Worm (Caenorhabditis elegans): Measurements from ENCODE around the gene ceh-99.

Gene ceh-99

DNA sequence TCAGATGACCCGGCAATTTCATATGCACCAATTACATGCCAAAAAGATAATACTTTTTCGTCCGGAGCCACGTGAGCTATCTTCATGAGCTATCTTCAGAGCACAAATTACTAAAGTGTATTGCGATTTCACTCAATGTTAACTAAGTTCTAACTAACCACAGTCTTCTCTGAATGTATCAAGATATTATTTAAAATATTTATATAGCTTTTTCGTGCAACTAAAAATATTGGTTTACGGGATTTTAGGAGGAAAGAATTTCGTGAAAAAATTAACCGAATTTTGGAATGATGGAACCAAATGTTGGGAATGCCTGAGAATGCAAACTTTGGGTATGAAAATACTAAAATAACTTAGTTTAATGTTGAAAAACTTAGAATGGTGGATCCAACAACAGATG is 27.8 kb downstream of the ceh-99 start, which contains the start of gene F49C5.16:
F49C5.16 (plus strand) TSS at position 301 of the 400 bp plus-strand sequence.
- TF ChIP-seq atf-7 (tag; optimal IDR thresholded peaks at IDR 0.05) (no peak), attf-3 (GFP tag; conservative IDR thresholded peaks at IDR 0.05) (no peak), tbx-9 (tag; optimal IDR thresholded peaks at IDR 0.05; ENCODE audit: borderline replicate concordance) (no peak), fkh-3 (tag; optimal IDR thresholded peaks at IDR 0.05) (no peak), B0336.3 (GFP tag; IDR thresholded peaks at IDR 0.05) (no peak), xnd-1 (tag; optimal IDR thresholded peaks at IDR 0.05) (no peak), T26A5.8 (tag; optimal IDR thresholded peaks at IDR 0.05) (no peak), chd-7 (tag; optimal IDR thresholded peaks at IDR 0.05) (no peak), F55B11.4 (tag; optimal IDR thresholded peaks at IDR 0.05; ENCODE audit: borderline replicate concordance, insufficient read depth) (no peak), ama-1 (optimal IDR thresholded peaks at IDR 0.05) (no peak), ama-1 (GFP tag; optimal IDR thresholded peaks at IDR 0.05) (no peak)

DNA sequence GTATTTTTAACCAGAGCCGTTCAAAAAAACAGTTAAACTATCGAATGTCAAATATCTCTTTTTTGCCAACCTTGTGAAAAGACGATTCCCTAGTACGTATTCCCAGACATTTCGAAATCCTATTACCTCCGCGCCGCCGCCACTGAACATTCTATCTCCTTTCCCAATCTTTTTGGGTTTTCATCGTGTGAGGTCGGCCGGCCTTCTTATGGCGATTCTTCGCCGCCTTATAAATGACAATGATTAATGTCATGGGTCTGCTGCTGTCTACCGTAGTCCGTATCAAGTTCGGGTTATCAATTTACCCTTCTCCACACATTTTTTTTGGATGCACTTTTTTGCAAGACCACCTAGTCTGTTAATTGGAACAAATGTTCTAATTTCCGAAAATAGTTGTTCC is 29.8 kb downstream of the ceh-99 start:
- TF ChIP-seq nhr-120 (GFP tag; IDR thresholded peaks at IDR 0.05): no peak
- TF ChIP-seq dpff-1 (tag; optimal IDR thresholded peaks at IDR 0.05): no peak
- TF ChIP-seq F10E7.11 (tag; optimal IDR thresholded peaks at IDR 0.05): no peak
- no peak for TF ChIP-seq hmg-20 (GFP tag; IDR thresholded peaks at IDR 0.05)

DNA sequence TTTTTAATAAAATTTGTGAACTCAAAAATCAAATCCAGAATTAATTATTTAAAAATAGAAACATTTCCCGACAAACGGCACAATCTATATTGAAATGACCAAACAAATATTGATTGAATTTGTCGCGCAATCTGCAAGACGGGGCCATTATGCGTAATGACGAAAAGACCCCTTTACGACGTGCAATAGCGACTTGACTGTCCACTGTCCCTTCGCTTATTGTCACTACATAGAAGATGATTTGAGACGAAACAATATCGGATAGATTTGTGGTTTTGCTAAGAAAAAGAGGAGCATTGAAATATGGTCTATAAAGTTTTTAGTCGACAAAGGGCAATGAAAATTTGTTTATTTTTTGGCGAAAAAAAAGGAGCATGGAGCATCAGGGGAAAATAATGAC is 31.2 kb downstream of the ceh-99 start:
- TF ChIP-seq hlh-12 (tag; optimal IDR thresholded peaks at IDR 0.05) (no peak), mxl-1 (tag; optimal IDR thresholded peaks at IDR 0.05) (no peak), ZK185.1 (tag; optimal IDR thresholded peaks at IDR 0.05; ENCODE audit: poor library complexity, severe bottlenecking) (no peak), C17E4.6 (GFP tag; IDR thresholded peaks at IDR 0.05) (no peak), ztf-25 (GFP tag; IDR thresholded peaks at IDR 0.05) (no peak), tlf-1 (GFP tag; optimal IDR thresholded peaks at IDR 0.05) (no peak), ccch-3 (GFP tag; optimal IDR thresholded peaks at IDR 0.05) (no peak), ets-4 (GFP tag; optimal IDR thresholded peaks at IDR 0.05) (no peak), C06A6.2 (GFP tag; conservative IDR thresholded peaks at IDR 0.05) (no peak), pbrm-1 (GFP tag; IDR thresholded peaks at IDR 0.05) (no peak), dox-1 (GFP tag; IDR thresholded peaks at IDR 0.05) (no peak), cebp-2 (GFP tag; IDR thresholded peaks at IDR 0.05) (no peak), ama-1 (optimal IDR thresholded peaks at IDR 0.05) (no peak), ama-1 (GFP tag; optimal IDR thresholded peaks at IDR 0.05) (no peak), ceh-58 (GFP tag; IDR thresholded peaks at IDR 0.05) (no peak), attf-6 (GFP tag; IDR thresholded peaks at IDR 0.05) (no peak), snpc-3.4 (tag; optimal IDR thresholded peaks at IDR 0.05) (no peak), nhr-80 (tag; optimal IDR thresholded peaks at IDR 0.05) (no peak), Y53G8AR.9 (GFP tag; conservative IDR thresholded peaks at IDR 0.05) (no peak), nfyb-1 (GFP tag; IDR thresholded peaks at IDR 0.05) (no peak), F37B4.10 (GFP tag; IDR thresholded peaks at IDR 0.05) (no peak)

DNA sequence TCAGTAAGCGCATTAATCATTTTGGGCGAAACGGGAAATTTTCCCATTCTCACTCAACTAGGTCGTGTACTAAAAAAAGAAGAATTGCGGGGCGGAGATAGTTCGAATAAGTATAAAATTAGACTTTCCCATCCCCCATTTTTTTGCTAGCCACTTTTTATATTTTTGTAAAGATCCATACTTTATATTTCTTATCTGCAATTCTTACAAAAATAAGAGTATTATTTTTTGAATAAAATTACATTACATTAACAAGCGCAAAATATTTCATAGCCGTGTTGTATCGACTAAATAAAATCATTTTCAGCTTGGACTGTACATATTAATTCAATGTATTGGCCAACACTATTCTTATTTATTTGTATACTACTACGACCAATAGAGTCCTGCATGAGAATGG is 35.8 kb downstream of the ceh-99 start, which contains the start of gene F49C5.11:
F49C5.11 (plus strand) TSS at position 301 of the 400 bp plus-strand sequence.
- no peak for TF ChIP-seq pbrm-1 (GFP tag; IDR thresholded peaks at IDR 0.05)

DNA sequence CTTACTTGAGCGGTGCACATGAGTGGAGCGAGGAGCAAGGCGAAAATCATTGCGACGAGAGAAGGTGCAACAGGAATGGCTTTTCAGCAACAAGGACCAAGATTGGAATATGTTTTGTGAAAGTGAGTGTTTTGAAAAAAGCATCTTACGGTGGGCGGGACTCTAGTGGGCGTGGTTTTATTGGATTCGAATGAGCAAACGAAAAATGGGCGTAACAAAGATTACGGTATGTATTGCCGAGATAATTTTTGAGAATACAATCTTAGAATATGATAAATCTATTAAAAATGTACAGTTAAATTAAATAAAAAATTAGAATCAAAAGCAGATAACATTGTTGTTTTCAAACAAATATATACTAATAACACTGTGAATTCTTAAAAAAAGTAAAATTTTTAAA is 40.4 kb downstream of the ceh-99 start, which contains the start of gene F49C5.12:
F49C5.12 (minus strand) TSS at position 101 of the 400 bp plus-strand sequence.
- TF ChIP-seq dox-1 (GFP tag; IDR thresholded peaks at IDR 0.05): no peak
- no peak for TF ChIP-seq hmg-1.2 (GFP tag; IDR thresholded peaks at IDR 0.05)
- no peak for TF ChIP-seq F55B11.4 (tag; optimal IDR thresholded peaks at IDR 0.05; ENCODE audit: borderline replicate concordance, insufficient read depth)
- TF ChIP-seq Y95B8A.8 (GFP tag; IDR thresholded peaks at IDR 0.05): no peak
- no peak for TF ChIP-seq lag-1 (GFP tag; IDR thresholded peaks at IDR 0.05)
- no peak for TF ChIP-seq ceh-91 (GFP tag; IDR thresholded peaks at IDR 0.05)
- no peak for TF ChIP-seq attf-3 (GFP tag; conservative IDR thresholded peaks at IDR 0.05)
- no peak for TF ChIP-seq ets-4 (GFP tag; optimal IDR thresholded peaks at IDR 0.05)
- no peak for TF ChIP-seq ztf-3 (GFP tag; optimal IDR thresholded peaks at IDR 0.05)
